Worm (Caenorhabditis elegans) whole organism, early embryonic: ENCODE measurements around the gene fbxa-206.

Experiments
- B0310.2 ChIP-seq: sonication (generic microtip); optimal IDR thresholded peaks from 2 replicates; lab custom pipeline; 2016; ENCODE audit warnings: mild to moderate bottlenecking, missing genetic modification characterization, missing compliant biosample characterization
- F13C5.2 ChIP-seq: sonication (generic microtip); optimal IDR thresholded peaks from 2 replicates; lab custom pipeline; 2017; ENCODE audit warnings: mild to moderate bottlenecking, missing genetic modification characterization, inconsistent platforms, missing compliant biosample characterization
- aly-1 ChIP-seq: sonication (generic microtip); optimal IDR thresholded peaks from 2 replicates; lab custom pipeline; 2016; ENCODE audit warnings: missing genetic modification characterization, missing compliant biosample characterization
- ama-1 ChIP-seq: fragments of 150-350 bp; optimal IDR thresholded peaks from 2 replicates; lab custom pipeline; 2014
- ceh-13 ChIP-seq: fragments of 200-800 bp; sonication (Bioruptor generic); optimal IDR thresholded peaks from 2 replicates; lab custom pipeline; 2018; ENCODE audit warnings: mild to moderate bottlenecking, missing genetic modification characterization, missing compliant biosample characterization
- ceh-36 ChIP-seq: sonication (generic microtip); optimal IDR thresholded peaks from 2 replicates; lab custom pipeline; 2016; ENCODE audit warnings: missing genetic modification characterization, inconsistent platforms, missing compliant biosample characterization
- ets-7 ChIP-seq: sonication (generic microtip); optimal IDR thresholded peaks from 2 replicates; lab custom pipeline; 2016; ENCODE audit warnings: missing genotype, missing genetic modification characterization, missing compliant biosample characterization
- flt-1 ChIP-seq: fragments of 200-800 bp; sonication (Bioruptor generic); IDR thresholded peaks from 2 replicates; pipeline ENCODE4 v1.3.6; 2022; ENCODE audit warnings: missing genetic modification characterization, missing compliant biosample characterization
- hmbx-1 ChIP-seq: sonication (generic microtip); optimal IDR thresholded peaks from 2 replicates; lab custom pipeline; 2016; ENCODE audit warnings: mild to moderate bottlenecking, missing genetic modification characterization, missing compliant biosample characterization
- hmg-4 ChIP-seq: fragments of 200-800 bp; sonication (Bioruptor generic); optimal IDR thresholded peaks from 2 replicates; lab custom pipeline; 2018; ENCODE audit warnings: mild to moderate bottlenecking, missing genetic modification characterization, missing compliant biosample characterization
- hnd-1 ChIP-seq: sonication (generic microtip); optimal IDR thresholded peaks from 2 replicates; lab custom pipeline; 2016; ENCODE audit warnings: missing genetic modification characterization, missing compliant biosample characterization
- pes-1 ChIP-seq: fragments of 200-800 bp; sonication (Bioruptor generic); IDR thresholded peaks from 2 replicates; pipeline ENCODE4 v1.3.6; 2022; ENCODE audit warnings: missing genetic modification reagents, missing genetic modification characterization, missing compliant biosample characterization
- scrt-1 ChIP-seq: fragments of 200-800 bp; sonication (Bioruptor generic); IDR thresholded peaks from 2 replicates; pipeline ENCODE4 v1.3.6; 2022; ENCODE audit warnings: missing genetic modification characterization, missing compliant biosample characterization
- sea-1 ChIP-seq: fragments of 200-800 bp; sonication (Bioruptor generic); conservative IDR thresholded peaks from 2 replicates; pipeline ENCODE4 v1.3.6; 2022; ENCODE audit warnings: missing genetic modification characterization, missing compliant biosample characterization
- tbx-11 ChIP-seq: fragments of 200-800 bp; sonication (Bioruptor generic); IDR thresholded peaks from 2 replicates; pipeline ENCODE4 v1.3.6; 2022; ENCODE audit warnings: missing genetic modification characterization, missing compliant biosample characterization
- tbx-37 ChIP-seq: fragments of 200-800 bp; sonication (Bioruptor generic); conservative IDR thresholded peaks from 2 replicates; pipeline ENCODE4 v1.3.6; 2022; ENCODE audit warnings: missing genetic modification reagents, missing genetic modification characterization, missing compliant biosample characterization
- tra-4 ChIP-seq: sonication (generic microtip); optimal IDR thresholded peaks from 2 replicates; lab custom pipeline; 2017; ENCODE audit warnings: missing genetic modification characterization, missing compliant biosample characterization

The fbxa-206 gene

ce11 chrV:16918378-16918777, at the start of gene fbxa-206, which contains the start of gene Y102A5C.2:
Gene fbxa-206, minus strand, starts transcription at chrV:16918478.
Gene Y102A5C.2, plus strand, starts transcription at chrV:16918731.
- TF ChIP-seq hnd-1 (tag; lab: Kevin White, UChicago), result no peak
- TF ChIP-seq tbx-11, result no peak
- TF ChIP-seq ets-7 (tag; lab: Kevin White, UChicago), result no peak
- TF ChIP-seq ceh-13 (GFP tag; lab: Kevin White, UChicago), result no peak
- no peak for TF ChIP-seq F13C5.2 (tag; lab: Kevin White, UChicago)
- no peak for TF ChIP-seq pes-1 (GFP tag; lab: Robert Waterston, UW)
- no peak for TF ChIP-seq ama-1 (lab: Kevin White, UChicago)
- no peak for TF ChIP-seq ceh-36 (tag; lab: Kevin White, UChicago)
- TF ChIP-seq flt-1, result no peak
- TF ChIP-seq hmg-4 (GFP tag; lab: Kevin White, UChicago), result no peak
- no peak for TF ChIP-seq tra-4 (tag; lab: Kevin White, UChicago)
- no peak for TF ChIP-seq hmbx-1 (tag; lab: Kevin White, UChicago)
- no peak for TF ChIP-seq B0310.2 (tag; lab: Kevin White, UChicago)
- no peak for TF ChIP-seq aly-1
- TF ChIP-seq scrt-1, result no peak

ce11 chrV:16966636-16967035, 48.4 kb upstream of the fbxa-206 start, which contains the start of gene fbxa-90:
Gene fbxa-90, plus strand, starts transcription at chrV:16966814.
- TF ChIP-seq sea-1 (GFP tag; lab: Robert Waterston, UW), result no peak
- no peak for TF ChIP-seq hmbx-1 (tag; lab: Kevin White, UChicago)
- TF ChIP-seq scrt-1, result no peak
- TF ChIP-seq F13C5.2 (tag; lab: Kevin White, UChicago), result no peak
- no peak for TF ChIP-seq pes-1 (GFP tag; lab: Robert Waterston, UW)
- TF ChIP-seq ceh-13 (GFP tag; lab: Kevin White, UChicago), result no peak
- TF ChIP-seq tbx-37 (GFP tag; lab: Robert Waterston, UW), result no peak
- no peak for TF ChIP-seq tra-4 (tag; lab: Kevin White, UChicago)
- no peak for TF ChIP-seq hmg-4 (GFP tag; lab: Kevin White, UChicago)
- no peak for TF ChIP-seq aly-1
- TF ChIP-seq flt-1, result no peak
- no peak for TF ChIP-seq ets-7 (tag; lab: Kevin White, UChicago)
- no peak for TF ChIP-seq ama-1 (lab: Kevin White, UChicago)
- no peak for TF ChIP-seq hnd-1 (tag; lab: Kevin White, UChicago)
- TF ChIP-seq tbx-11, result no peak
- no peak for TF ChIP-seq B0310.2 (tag; lab: Kevin White, UChicago)
- TF ChIP-seq ceh-36 (tag; lab: Kevin White, UChicago), result no peak

- TF ChIP-seq B0310.2 (tag; lab: Kevin White, UChicago), result no peak
- no peak for TF ChIP-seq hnd-1 (tag; lab: Kevin White, UChicago)
- TF ChIP-seq F13C5.2 (tag; lab: Kevin White, UChicago), result peak; percentile 67
Measured at ce11 chrV:16965655-16966054, 47.4 kb upstream of the fbxa-206 start, which contains the start of gene efl-1. Gene efl-1, minus strand, starts transcription at chrV:16965675.

- TF ChIP-seq ceh-36 (tag; lab: Kevin White, UChicago) (no peak), tbx-37 (GFP tag; lab: Robert Waterston, UW) (no peak), flt-1 (no peak), ceh-13 (GFP tag; lab: Kevin White, UChicago) (no peak), F13C5.2 (tag; lab: Kevin White, UChicago) (no peak), hmbx-1 (tag; lab: Kevin White, UChicago) (no peak), ama-1 (lab: Kevin White, UChicago) (no peak), sea-1 (GFP tag; lab: Robert Waterston, UW) (no peak), hmg-4 (GFP tag; lab: Kevin White, UChicago) (no peak), ets-7 (tag; lab: Kevin White, UChicago) (no peak), hnd-1 (tag; lab: Kevin White, UChicago) (no peak), aly-1 (no peak), B0310.2 (tag; lab: Kevin White, UChicago) (no peak), pes-1 (GFP tag; lab: Robert Waterston, UW) (no peak)
Measured at ce11 chrV:16958975-16959374, 40.7 kb upstream of the fbxa-206 start.

DNA sequence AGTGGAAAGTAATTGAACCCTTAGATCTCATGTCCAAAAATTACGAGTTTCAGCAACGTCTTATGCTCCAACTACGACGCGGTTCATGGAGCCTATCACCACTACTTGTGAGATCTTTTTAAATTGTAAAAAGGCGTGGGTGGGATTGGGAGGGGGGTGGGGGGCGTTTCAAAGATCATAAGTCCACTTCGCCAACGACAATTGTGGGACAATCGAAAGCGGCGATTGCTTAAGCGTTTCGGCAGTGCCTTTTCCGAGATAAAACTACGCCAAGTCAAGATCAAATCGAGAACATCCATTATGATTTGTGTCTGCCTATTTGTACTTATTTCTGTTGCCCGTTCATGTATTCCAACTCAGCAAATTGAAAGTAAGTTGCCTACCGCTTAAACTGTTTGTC, 38.0 kb upstream of the fbxa-206 start, which contains the start of gene clec-239:
clec-239 (plus strand) TSS at position 301 of the 400 bp plus-strand sequence.
- TF ChIP-seq pes-1 (GFP tag; lab: Robert Waterston, UW) (no peak), sea-1 (GFP tag; lab: Robert Waterston, UW) (no peak)

- no peak for TF ChIP-seq ceh-13 (GFP tag; lab: Kevin White, UChicago)
- no peak for TF ChIP-seq tra-4 (tag; lab: Kevin White, UChicago)
- no peak for TF ChIP-seq hmg-4 (GFP tag; lab: Kevin White, UChicago)
- TF ChIP-seq pes-1 (GFP tag; lab: Robert Waterston, UW), result no peak
- TF ChIP-seq ets-7 (tag; lab: Kevin White, UChicago), result no peak
- TF ChIP-seq ceh-36 (tag; lab: Kevin White, UChicago), result no peak
Measured at ce11 chrV:16954766-16955165, 36.5 kb upstream of the fbxa-206 start, which contains the start of gene srh-206. Gene srh-206, minus strand, starts transcription at chrV:16954866.

- TF ChIP-seq tra-4 (tag; lab: Kevin White, UChicago) (no peak), ama-1 (lab: Kevin White, UChicago) (no peak), scrt-1 (no peak), aly-1 (no peak), hmg-4 (GFP tag; lab: Kevin White, UChicago) (no peak), hnd-1 (tag; lab: Kevin White, UChicago) (no peak), F13C5.2 (tag; lab: Kevin White, UChicago) (no peak), tbx-37 (GFP tag; lab: Robert Waterston, UW) (no peak), B0310.2 (tag; lab: Kevin White, UChicago) (no peak), hmbx-1 (tag; lab: Kevin White, UChicago) (no peak), ceh-36 (tag; lab: Kevin White, UChicago) (no peak), sea-1 (GFP tag; lab: Robert Waterston, UW) (no peak), ceh-13 (GFP tag; lab: Kevin White, UChicago) (no peak), ets-7 (tag; lab: Kevin White, UChicago) (no peak), tbx-11 (no peak), flt-1 (no peak), pes-1 (GFP tag; lab: Robert Waterston, UW) (no peak)
Measured at ce11 chrV:16951504-16951903, 33.2 kb upstream of the fbxa-206 start, which contains the start of gene clec-238. Gene clec-238, plus strand, starts transcription at chrV:16951804.
